Worm (Caenorhabditis elegans) whole organism, late embryonic: ENCODE results near the gene fut-4.

Experiments used
- K02D7.2 ChIP-seq: sonication (generic microtip); optimal IDR thresholded peaks from 2 replicates; lab custom pipeline; 2017; ENCODE audit warnings: mild to moderate bottlenecking, missing genetic modification characterization, missing compliant biosample characterization
- K09A11.1 ChIP-seq: sonication (generic microtip); optimal IDR thresholded peaks from 2 replicates; lab custom pipeline; 2017; ENCODE audit warnings: antibody characterized with exemption, mild to moderate bottlenecking, missing genetic modification characterization, missing compliant biosample characterization; ENCODE audit not compliant: insufficient read depth
- Y22D7AL.16 ChIP-seq: sonication (generic microtip); optimal IDR thresholded peaks from 2 replicates; lab custom pipeline; 2016; ENCODE audit warnings: missing genetic modification characterization, missing compliant biosample characterization
- ahr-1 ChIP-seq: sonication (generic microtip); optimal IDR thresholded peaks from 2 replicates; lab custom pipeline; 2016; ENCODE audit warnings: missing genetic modification characterization, missing compliant biosample characterization
- ceh-14 ChIP-seq: sonication (generic microtip); optimal IDR thresholded peaks from 2 replicates; lab custom pipeline; 2016; ENCODE audit warnings: missing genotype, missing genetic modification characterization, missing compliant biosample characterization
- ceh-19 ChIP-seq: fragments of 200-800 bp; sonication (Bioruptor generic); optimal IDR thresholded peaks from 2 replicates; lab custom pipeline; 2018; ENCODE audit warnings: mild to moderate bottlenecking, missing genetic modification characterization, missing compliant biosample characterization
- ceh-22 ChIP-seq: sonication (generic microtip); optimal IDR thresholded peaks from 2 replicates; lab custom pipeline; 2017; ENCODE audit warnings: missing biosample characterization, missing genetic modification characterization
- ceh-24 ChIP-seq: sonication (generic microtip); optimal IDR thresholded peaks from 2 replicates; lab custom pipeline; 2016; ENCODE audit warnings: mild to moderate bottlenecking, missing genetic modification characterization, missing compliant biosample characterization
- ceh-30 ChIP-seq: fragments of 150-350 bp; optimal IDR thresholded peaks from 2 replicates; lab custom pipeline; 2014; ENCODE audit warnings: missing biosample characterization, missing genetic modification characterization
- ceh-34 ChIP-seq: sonication (generic microtip); optimal IDR thresholded peaks from 2 replicates; lab custom pipeline; 2016; ENCODE audit warnings: mild to moderate bottlenecking, missing genetic modification characterization, missing compliant biosample characterization
- ceh-45 ChIP-seq: fragments of 200-800 bp; sonication (Bioruptor generic); IDR thresholded peaks from 2 replicates; pipeline ENCODE4 v1.3.6; 2022; ENCODE audit warnings: missing genetic modification reagents, missing genetic modification characterization, missing compliant biosample characterization
- ceh-48 ChIP-seq: sonication (generic microtip); optimal IDR thresholded peaks from 2 replicates; lab custom pipeline; 2016; ENCODE audit warnings: missing genetic modification characterization, inconsistent platforms, missing compliant biosample characterization
- ceh-6 ChIP-seq: fragments of 200-800 bp; sonication (Bioruptor generic); optimal IDR thresholded peaks from 2 replicates; lab custom pipeline; 2018; ENCODE audit warnings: mild to moderate bottlenecking, missing genetic modification characterization, missing compliant biosample characterization
- ceh-9 ChIP-seq: sonication (generic microtip); optimal IDR thresholded peaks from 2 replicates; lab custom pipeline; 2016; ENCODE audit warnings: mild to moderate bottlenecking, missing genetic modification characterization, inconsistent platforms, missing compliant biosample characterization
- dve-1 ChIP-seq: sonication (generic microtip); optimal IDR thresholded peaks from 2 replicates; lab custom pipeline; 2017; ENCODE audit warnings: antibody characterized with exemption, mild to moderate bottlenecking, missing genetic modification characterization, missing compliant biosample characterization
- elt-2 ChIP-seq: sonication (generic microtip); optimal IDR thresholded peaks from 2 replicates; lab custom pipeline; 2016; ENCODE audit warnings: missing genetic modification reagents, missing genetic modification characterization, missing compliant biosample characterization
- gmeb-2 ChIP-seq: sonication (generic microtip); optimal IDR thresholded peaks from 2 replicates; lab custom pipeline; 2016; ENCODE audit warnings: missing genetic modification characterization, inconsistent platforms, missing compliant biosample characterization
- hlh-13 ChIP-seq: fragments of 200-800 bp; sonication (Bioruptor generic); optimal IDR thresholded peaks from 2 replicates; lab custom pipeline; 2018; ENCODE audit warnings: mild to moderate bottlenecking, missing genetic modification characterization, missing compliant biosample characterization
- hlh-30 ChIP-seq: sonication (generic microtip); optimal IDR thresholded peaks from 2 replicates; lab custom pipeline; 2017; ENCODE audit warnings: antibody characterized with exemption, missing genetic modification characterization, missing compliant biosample characterization; ENCODE audit not compliant: insufficient read depth
- hlh-6 ChIP-seq: sonication (generic microtip); optimal IDR thresholded peaks from 2 replicates; lab custom pipeline; 2016; ENCODE audit warnings: missing genotype, missing genetic modification characterization, missing compliant biosample characterization
- hlh-8 ChIP-seq: sonication (generic microtip); optimal IDR thresholded peaks from 2 replicates; lab custom pipeline; 2016; ENCODE audit warnings: missing genotype, missing genetic modification characterization, missing compliant biosample characterization
- lim-6 ChIP-seq: sonication (generic microtip); optimal IDR thresholded peaks from 2 replicates; lab custom pipeline; 2016; ENCODE audit warnings: missing genetic modification characterization, missing compliant biosample characterization
- lin-11 ChIP-seq: fragments of 200-800 bp; sonication (Bioruptor generic); optimal IDR thresholded peaks from 2 replicates; lab custom pipeline; 2018; ENCODE audit warnings: mild to moderate bottlenecking, missing genetic modification characterization, missing compliant biosample characterization
- madf-2 ChIP-seq: sonication (generic microtip); optimal IDR thresholded peaks from 2 replicates; lab custom pipeline; 2017; ENCODE audit warnings: missing genetic modification characterization, missing compliant biosample characterization
- nhr-11 ChIP-seq: fragments of 150-350 bp; optimal IDR thresholded peaks from 2 replicates; lab custom pipeline; 2014; ENCODE audit warnings: missing biosample characterization, missing genetic modification characterization
- pat-9 ChIP-seq: fragments of 200-800 bp; sonication (Bioruptor generic); optimal IDR thresholded peaks from 2 replicates; lab custom pipeline; 2018; ENCODE audit warnings: mild to moderate bottlenecking, missing genetic modification characterization, moderate library complexity, missing compliant biosample characterization
- pax-1 ChIP-seq: fragments of 150-350 bp; optimal IDR thresholded peaks from 2 replicates; lab custom pipeline; 2014; ENCODE audit warnings: missing biosample characterization, missing genetic modification characterization
- pha-2 ChIP-seq: sonication (generic microtip); optimal IDR thresholded peaks from 2 replicates; lab custom pipeline; 2017; ENCODE audit warnings: mild to moderate bottlenecking, missing genetic modification characterization, missing compliant biosample characterization
- pha-4 ChIP-seq: fragments of 150-350 bp; optimal IDR thresholded peaks from 2 replicates; lab custom pipeline; 2018; ENCODE audit warnings: missing biosample characterization, missing genetic modification reagents, missing genetic modification characterization
- ref-2 ChIP-seq: sonication (generic microtip); optimal IDR thresholded peaks from 2 replicates; lab custom pipeline; 2016; ENCODE audit warnings: missing genetic modification characterization, missing compliant biosample characterization
- rnt-1 ChIP-seq: sonication (generic microtip); optimal IDR thresholded peaks from 2 replicates; lab custom pipeline; 2016; ENCODE audit warnings: missing genetic modification characterization, missing compliant biosample characterization
- sdc-2 ChIP-seq: sonication (generic microtip); optimal IDR thresholded peaks from 2 replicates; lab custom pipeline; 2016; ENCODE audit warnings: missing genotype, missing genetic modification characterization, missing compliant biosample characterization
- tbx-2 ChIP-seq: sonication (generic microtip); optimal IDR thresholded peaks from 2 replicates; lab custom pipeline; 2016; ENCODE audit warnings: missing genetic modification characterization, missing compliant biosample characterization
- unc-42 ChIP-seq: sonication (generic microtip); optimal IDR thresholded peaks from 2 replicates; lab custom pipeline; 2016; ENCODE audit warnings: missing genotype, missing genetic modification characterization, missing compliant biosample characterization
- unc-55 ChIP-seq: sonication (generic microtip); optimal IDR thresholded peaks from 2 replicates; lab custom pipeline; 2017; ENCODE audit warnings: missing biosample characterization, missing genetic modification reagents, missing genetic modification characterization
- zip-5 ChIP-seq: sonication (generic microtip); optimal IDR thresholded peaks from 2 replicates; lab custom pipeline; 2016; ENCODE audit warnings: missing genetic modification characterization, missing compliant biosample characterization
- ztf-16 ChIP-seq: sonication (generic microtip); optimal IDR thresholded peaks from 2 replicates; lab custom pipeline; 2017; ENCODE audit warnings: missing genetic modification characterization, missing compliant biosample characterization

The fut-4 gene

DNA sequence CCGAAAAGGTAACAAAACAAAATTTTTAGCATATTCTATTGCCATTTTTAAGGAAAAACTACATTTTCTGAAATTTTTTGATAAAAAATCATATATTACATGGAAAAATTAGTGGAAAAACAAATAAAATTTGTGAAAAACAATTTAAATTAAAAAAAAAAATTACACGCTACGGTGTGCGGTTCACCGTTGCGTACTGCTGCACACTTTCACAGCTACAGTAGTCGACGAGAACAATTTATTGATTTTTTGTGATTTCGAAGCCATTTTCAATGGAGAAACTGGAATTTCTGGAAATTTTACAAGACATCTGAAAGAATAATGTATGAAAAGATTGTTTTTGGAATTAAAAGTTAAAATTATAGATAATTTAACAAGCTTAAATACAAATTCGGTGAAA lies 7.3 kb downstream of the fut-4 start:
- TF ChIP-seq hlh-13 (GFP tag; lab: Kevin White, UChicago) (no peak), rnt-1 (no peak), zip-5 (tag; lab: Kevin White, UChicago) (no peak), ceh-45 (GFP tag; lab: Robert Waterston, UW) (no peak), ztf-16 (tag; lab: Kevin White, UChicago) (no peak)

DNA sequence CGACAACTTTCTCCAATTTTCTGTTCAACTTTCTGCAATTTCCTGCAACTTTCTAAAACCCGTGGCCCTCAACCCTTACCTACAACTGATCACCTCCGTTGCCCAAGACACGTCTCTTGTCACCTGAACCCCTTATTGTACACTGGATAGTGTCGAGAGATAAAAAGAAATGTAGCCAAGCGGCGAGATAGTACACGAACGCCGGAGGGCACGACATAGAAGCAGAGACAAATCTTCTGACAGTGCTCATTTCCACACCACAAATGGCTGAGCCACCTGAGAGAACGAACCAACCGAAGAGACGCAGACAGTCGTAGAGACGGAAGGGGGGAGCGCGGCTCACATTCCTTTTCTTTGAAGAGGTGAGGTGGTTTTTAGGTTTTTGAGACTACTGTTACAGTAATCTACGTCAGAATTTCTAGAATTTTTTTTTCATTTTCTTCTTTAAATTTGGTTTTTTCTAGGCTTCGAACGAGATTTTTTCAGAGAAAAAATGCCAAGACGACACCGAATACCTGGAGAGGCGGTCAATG lies 14.6 kb downstream of the fut-4 start, which contains the start of gene K12H6.12:
TSS of gene K12H6.12 (plus strand) at position 483 of the 533 bp plus-strand sequence.
- peak; percentile 29 for TF ChIP-seq unc-55 (GFP tag; lab: Kevin White, UChicago)
- TF ChIP-seq lim-6: no peak
- no peak for TF ChIP-seq ceh-14
- peak; percentile 77 for TF ChIP-seq hlh-30 (tag; lab: Kevin White, UChicago)
- TF ChIP-seq tbx-2 (tag; lab: Kevin White, UChicago): peak; percentile 15
- TF ChIP-seq ceh-6: no peak

DNA sequence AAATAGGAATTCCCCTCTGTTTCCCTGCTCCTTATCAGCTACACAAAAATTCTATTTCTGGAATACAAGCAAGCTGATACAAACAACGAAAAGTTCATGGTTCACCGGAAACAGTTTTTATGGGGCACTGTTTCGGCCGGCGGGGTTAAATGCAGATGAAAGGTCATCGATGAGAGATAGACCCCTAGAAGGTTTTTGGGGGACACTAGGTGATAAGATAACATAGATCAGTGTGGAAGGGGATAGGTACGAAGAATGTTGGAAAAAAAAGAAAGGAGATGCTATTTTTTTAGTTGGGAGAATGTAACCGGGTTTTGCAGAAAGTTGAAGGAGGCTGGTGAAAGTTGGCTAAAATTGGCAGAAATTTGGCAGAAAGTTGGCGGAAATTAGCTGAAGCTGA lies 16.8 kb downstream of the fut-4 start:
- no peak for TF ChIP-seq hlh-13 (GFP tag; lab: Kevin White, UChicago)
- TF ChIP-seq ceh-34: no peak
- no peak for TF ChIP-seq ztf-16 (tag; lab: Kevin White, UChicago)
- no peak for TF ChIP-seq zip-5 (tag; lab: Kevin White, UChicago)
- no peak for TF ChIP-seq gmeb-2 (tag; lab: Kevin White, UChicago)
- TF ChIP-seq rnt-1: no peak
- TF ChIP-seq pat-9 (tag; lab: Kevin White, UChicago): no peak
- TF ChIP-seq lin-11 (tag; lab: Kevin White, UChicago): no peak
- TF ChIP-seq elt-2: peak; percentile 37

DNA sequence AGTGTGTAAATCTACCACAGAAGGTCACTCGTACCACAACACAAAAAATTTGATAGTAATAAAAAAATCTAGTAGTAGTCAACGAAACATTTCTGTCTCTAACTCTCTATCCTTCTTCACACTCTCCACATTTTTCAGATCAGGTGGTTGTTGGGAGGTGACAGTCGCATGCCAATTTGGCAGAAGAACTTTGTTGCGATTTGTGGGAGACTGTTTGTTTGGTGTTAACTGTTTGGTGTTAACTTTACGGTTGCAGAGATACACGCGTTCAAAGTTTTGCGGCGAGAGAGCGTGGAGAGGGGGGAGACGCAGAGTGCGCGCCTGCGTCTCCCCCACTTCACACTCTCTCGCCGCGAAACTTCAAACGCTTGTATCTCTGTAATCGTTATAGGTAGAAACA lies 17.4 kb downstream of the fut-4 start:
- TF ChIP-seq ahr-1 (tag; lab: Kevin White, UChicago) (no peak), rnt-1 (no peak), Y22D7AL.16 (tag; lab: Kevin White, UChicago) (no peak), ceh-48 (tag; lab: Kevin White, UChicago) (no peak)

DNA sequence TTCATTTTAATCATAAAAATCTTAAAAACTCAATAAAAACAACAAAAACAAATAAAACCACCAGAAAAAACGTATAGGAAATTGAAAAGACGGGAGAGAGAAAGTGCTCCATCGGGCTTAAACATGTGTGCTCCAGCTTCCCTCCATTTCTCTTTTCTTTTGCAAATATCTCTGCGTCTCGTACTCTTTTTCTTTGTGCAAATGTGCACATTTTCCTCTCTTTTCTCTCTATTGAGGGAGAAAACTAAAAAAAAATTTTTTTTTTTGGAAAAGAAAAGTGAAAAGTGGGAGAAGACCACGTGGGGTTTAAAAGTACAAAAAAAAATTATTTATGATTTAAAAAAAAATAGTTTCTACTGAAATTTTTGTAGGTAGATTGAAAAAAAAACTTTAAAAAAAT lies 18.1 kb downstream of the fut-4 start:
- TF ChIP-seq pha-2: no peak
- TF ChIP-seq hlh-8 (tag; lab: Kevin White, UChicago): peak; percentile 69

DNA sequence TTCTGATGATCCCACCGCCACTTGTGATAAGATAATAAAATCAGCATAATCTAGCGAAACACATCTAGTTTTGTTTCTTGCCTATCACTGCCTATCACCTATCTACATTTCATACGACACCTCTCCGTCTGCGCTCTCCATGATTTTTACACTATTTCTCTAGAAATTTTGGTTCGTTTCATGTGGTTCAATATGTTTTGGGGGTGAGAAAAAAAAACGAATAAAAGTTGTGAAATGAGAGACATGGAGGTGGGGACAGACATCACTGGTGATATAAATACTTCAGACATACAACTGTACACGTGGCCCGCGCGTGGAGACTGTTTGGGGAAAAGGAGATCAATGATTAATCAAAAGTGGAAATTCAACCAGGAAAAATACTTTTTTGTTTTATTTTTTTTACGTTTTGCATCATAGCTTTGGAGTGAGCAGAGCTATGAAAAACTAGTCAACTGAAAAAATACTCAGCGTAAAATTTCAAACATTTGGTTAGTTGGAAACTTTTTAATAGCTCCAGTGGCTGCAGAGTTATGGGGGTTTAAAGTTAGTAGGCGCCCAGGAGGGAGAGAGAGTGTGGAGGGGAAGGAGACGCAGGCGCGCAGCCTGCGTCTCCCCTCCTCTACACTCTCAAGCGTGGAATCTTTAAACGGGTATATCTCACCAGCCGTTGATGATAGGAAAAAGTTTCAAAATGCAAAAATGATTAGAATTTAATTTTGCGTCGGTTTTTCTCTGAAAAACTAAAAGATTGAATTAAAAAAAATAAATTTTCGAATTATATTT lies 19.3 kb downstream of the fut-4 start:
- TF ChIP-seq ceh-19 (no peak), elt-2 (peak; percentile 88)

DNA sequence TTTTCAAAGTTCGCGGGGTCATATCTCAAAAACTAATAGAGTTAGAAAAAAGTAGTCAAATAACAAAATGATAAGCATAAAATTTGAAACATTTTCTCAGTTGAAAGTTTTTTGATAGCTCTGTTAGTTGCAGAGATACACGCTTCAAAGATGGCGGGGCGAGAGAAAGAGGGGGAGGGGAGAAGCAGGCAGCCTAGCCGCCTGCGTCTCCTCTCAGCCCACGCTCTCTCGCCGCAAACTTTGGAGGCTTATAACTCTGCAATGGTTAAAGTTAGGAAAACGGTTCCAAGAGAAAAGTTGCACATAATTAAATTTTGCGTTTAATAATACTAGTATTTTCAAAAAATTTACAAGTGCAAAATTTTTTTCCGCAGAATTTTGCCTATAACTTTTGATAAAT lies 20.6 kb downstream of the fut-4 start:
- TF ChIP-seq nhr-11 (tag; lab: Kevin White, UChicago): no peak

DNA sequence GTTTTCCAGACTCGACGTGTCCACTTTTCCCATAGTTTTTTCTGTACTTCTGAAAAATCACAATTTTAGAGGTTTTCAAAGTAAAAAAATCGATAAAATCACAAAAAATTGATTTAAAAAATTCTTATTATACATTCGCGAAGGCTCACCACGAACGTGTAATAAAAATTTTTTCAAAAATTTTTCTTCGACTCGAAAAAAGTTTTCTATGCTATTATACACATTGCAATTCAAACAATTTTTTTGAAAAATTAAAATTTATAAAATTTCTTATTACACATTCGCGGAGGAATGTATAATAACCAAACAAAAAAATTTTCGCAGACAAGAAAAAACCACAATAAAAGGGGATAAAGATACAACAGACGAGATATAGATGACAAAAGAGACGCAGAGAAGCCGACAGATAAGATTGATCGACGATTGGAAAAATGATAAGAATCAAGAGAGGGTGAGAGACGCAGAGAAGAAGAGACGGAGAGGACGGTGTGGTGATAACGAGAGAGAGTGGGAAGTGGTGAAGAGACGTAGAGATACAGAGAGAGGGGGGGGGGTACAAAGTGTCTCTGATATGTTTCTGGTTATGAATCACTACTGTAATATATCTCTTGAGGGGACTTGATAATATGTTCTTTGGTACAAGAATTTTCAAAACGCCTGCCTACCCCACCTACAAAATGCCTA lies 21.6 kb downstream of the fut-4 start, which contains the start of gene nhr-119:
TSS of gene nhr-119 (minus strand) at position 51 of the 684 bp plus-strand sequence.
- no peak for TF ChIP-seq hlh-6 (tag; lab: Kevin White, UChicago)
- no peak for TF ChIP-seq sdc-2 (tag; lab: Kevin White, UChicago)
- TF ChIP-seq ceh-24 (tag; lab: Kevin White, UChicago): no peak
- TF ChIP-seq pax-1 (tag; lab: Kevin White, UChicago): no peak
- TF ChIP-seq pha-4: no peak
- peak; percentile 38 for TF ChIP-seq dve-1 (tag; lab: Kevin White, UChicago)
- no peak for TF ChIP-seq lim-6
- no peak for TF ChIP-seq K02D7.2 (tag; lab: Kevin White, UChicago)
- TF ChIP-seq ref-2 (tag; lab: Kevin White, UChicago): no peak
- TF ChIP-seq pha-2: no peak
- no peak for TF ChIP-seq ceh-9
- no peak for TF ChIP-seq madf-2 (tag; lab: Kevin White, UChicago)
- TF ChIP-seq ceh-22 (tag; lab: Kevin White, UChicago): no peak
- no peak for TF ChIP-seq unc-42 (tag; lab: Kevin White, UChicago)
- no peak for TF ChIP-seq ceh-30 (tag; lab: Kevin White, UChicago)
- TF ChIP-seq hlh-13 (GFP tag; lab: Kevin White, UChicago): no peak
- no peak for TF ChIP-seq K09A11.1
